Fruit fly (Drosophila melanogaster) whole organism, pupa: ENCODE results near the gene Tep4.

Source experiments
- CG12605 ChIP-seq: fragments of 200-800 bp; sonication (Bioruptor generic); IDR thresholded peaks from 2 replicates; pipeline ENCODE4 v1.3.6; 2022; ENCODE audit warnings: missing biosample characterization, missing genetic modification characterization
- Pif1A ChIP-seq: fragments of 200-800 bp; sonication (Bioruptor generic); optimal IDR thresholded peaks from 3 replicates; lab custom pipeline; 2016; ENCODE audit warnings: missing biosample characterization, missing genetic modification characterization

DNA sequence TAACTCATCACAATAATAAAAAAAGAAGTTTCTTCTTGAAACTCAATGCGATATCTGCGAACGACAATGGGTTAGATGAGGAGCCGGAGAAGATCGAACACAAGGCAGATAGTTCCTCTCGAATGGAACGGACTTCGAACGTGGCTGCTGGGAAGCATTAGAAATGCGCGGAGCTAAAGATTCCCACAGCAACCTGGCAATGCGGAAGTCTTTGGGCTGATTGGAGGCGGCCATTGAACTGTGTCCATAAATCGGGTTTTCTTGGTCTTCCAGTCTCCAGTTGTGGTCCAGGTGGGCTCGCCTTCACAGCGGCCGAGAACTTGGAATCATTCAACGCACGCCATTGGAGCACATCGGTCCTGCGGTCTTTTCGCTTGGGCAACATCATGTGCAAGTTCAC is 8.0 kb upstream of the Tep4 start, which contains the start of gene CG13081:
- TF ChIP-seq Pif1A (GFP tag; lab: Kevin White, UChicago) (no peak), CG12605 (GFP tag; lab: Robert Waterston, UW) (no peak)
